Worm (Caenorhabditis elegans) whole organism, young adult: ENCODE results near the gene K05F1.9.

ENCODE experiments used
- C06A6.2 ChIP-seq: fragments of 200-800 bp; sonication (Bioruptor generic); conservative IDR thresholded peaks from 2 replicates; pipeline ENCODE4 v1.3.6; 2022; ENCODE audit warnings: missing genetic modification characterization, missing compliant biosample characterization
- T07F8.4 ChIP-seq: sonication (generic microtip); optimal IDR thresholded peaks from 2 replicates; lab custom pipeline; 2016; ENCODE audit warnings: mild to moderate bottlenecking, missing genetic modification characterization, moderate library complexity, missing compliant biosample characterization
- Y95B8A.8 ChIP-seq: fragments of 200-800 bp; sonication (Bioruptor generic); IDR thresholded peaks from 2 replicates; pipeline ENCODE4 v1.3.6; 2022; ENCODE audit warnings: missing genetic modification reagents, missing genetic modification characterization, missing compliant biosample characterization
- ZK185.1 ChIP-seq: sonication (generic microtip); optimal IDR thresholded peaks from 2 replicates; lab custom pipeline; 2016; ENCODE audit warnings: mild to moderate bottlenecking, missing genetic modification characterization, missing compliant biosample characterization; ENCODE audit not compliant: poor library complexity, severe bottlenecking
- ama-1 ChIP-seq, 3 experiments: fragments of 150-350 bp in 1 of 3; sonication (generic microtip) in 2 of 3; optimal IDR thresholded peaks; 2 replicates each; lab custom pipeline; 2014 to 2018; ENCODE audit warnings: missing biosample characterization in 2 of 3, missing genetic modification characterization in 2 of 3, missing genetic modification reagents in 2 of 3
- attf-5 ChIP-seq: fragments of 200-800 bp; sonication (Bioruptor generic); optimal IDR thresholded peaks from 2 replicates; lab custom pipeline; 2018; ENCODE audit warnings: mild to moderate bottlenecking, missing genetic modification characterization, missing compliant biosample characterization
- die-1 ChIP-seq: sonication (generic microtip); optimal IDR thresholded peaks from 2 replicates; lab custom pipeline; 2016; ENCODE audit warnings: missing genotype, mild to moderate bottlenecking, missing genetic modification characterization, missing compliant biosample characterization
- dpff-1 ChIP-seq: sonication (generic microtip); optimal IDR thresholded peaks from 2 replicates; lab custom pipeline; 2017; ENCODE audit warnings: mild to moderate bottlenecking, missing genetic modification characterization, missing compliant biosample characterization
- hlh-12 ChIP-seq: sonication (generic microtip); optimal IDR thresholded peaks from 2 replicates; lab custom pipeline; 2016; ENCODE audit warnings: missing genetic modification characterization, missing compliant biosample characterization
- hlh-26 ChIP-seq: fragments of 200-800 bp; sonication (Bioruptor generic); conservative IDR thresholded peaks from 2 replicates; pipeline ENCODE4 v1.3.6; 2022; ENCODE audit warnings: missing genetic modification reagents, missing genetic modification characterization, missing compliant biosample characterization
- lin-35 ChIP-seq, 3 experiments: fragments of 150-350 bp in 2 of 3; sonication (generic microtip) in 1 of 3; optimal IDR thresholded peaks; 2 replicates each; lab custom pipeline; 2014 to 2018; ENCODE audit warnings: missing biosample characterization in 3 of 3, missing genetic modification characterization in 3 of 3, missing genetic modification reagents in 3 of 3
- lsl-1 ChIP-seq: fragments of 200-800 bp; sonication (Bioruptor generic); optimal IDR thresholded peaks from 2 replicates; lab custom pipeline; 2018; ENCODE audit warnings: mild to moderate bottlenecking, missing genetic modification characterization, moderate library complexity, missing compliant biosample characterization
- madf-8 ChIP-seq: fragments of 200-800 bp; sonication (Bioruptor generic); conservative IDR thresholded peaks from 2 replicates; pipeline ENCODE4 v1.3.6; 2022; ENCODE audit warnings: missing genetic modification reagents, missing genetic modification characterization, missing compliant biosample characterization
- pha-4 ChIP-seq: fragments of 150-350 bp; sonication (generic microtip); optimal IDR thresholded peaks from 2 replicates; lab custom pipeline; 2014; ENCODE audit warnings: missing biosample characterization, missing genetic modification reagents, missing genetic modification characterization

- TF ChIP-seq die-1 (tag; lab: Kevin White, UChicago) (no peak), C06A6.2 (GFP tag; lab: Robert Waterston, UW) (no peak), ZK185.1 (tag; lab: Kevin White, UChicago) (no peak), madf-8 (no peak), ama-1 (optimal IDR thresholded peaks at IDR 0.05; lab: Kevin White, UChicago) (no peak), ama-1 (GFP tag; optimal IDR thresholded peaks at IDR 0.05; lab: Kevin White, UChicago) (no peak), hlh-26 (no peak), pha-4 (tag; lab: Kevin White, UChicago) (no peak), lsl-1 (GFP tag; lab: Kevin White, UChicago) (no peak), T07F8.4 (tag; lab: Kevin White, UChicago) (no peak), hlh-12 (no peak), lin-35 (GFP tag; optimal IDR thresholded peaks at IDR 0.05; lab: Kevin White, UChicago) (no peak), Y95B8A.8 (GFP tag; lab: Robert Waterston, UW) (no peak), attf-5 (no peak), dpff-1 (tag; lab: Kevin White, UChicago) (no peak)
Measured at ce11 chrII:5765318-5765717, 35.7 kb downstream of the K05F1.9 start, which contains the start of gene ifb-1.
